Fruit fly (Drosophila melanogaster) whole organism, larva: Measurements from ENCODE around the gene GNBP2.

Experiments used
- noc ChIP-seq: fragments of 200-800 bp; sonication (Bioruptor generic); optimal IDR thresholded peaks from 3 replicates; lab custom pipeline; 2019; ENCODE audit warnings: missing biosample characterization, mild to moderate bottlenecking, missing genetic modification characterization, moderate library complexity

Gene GNBP2

DNA sequence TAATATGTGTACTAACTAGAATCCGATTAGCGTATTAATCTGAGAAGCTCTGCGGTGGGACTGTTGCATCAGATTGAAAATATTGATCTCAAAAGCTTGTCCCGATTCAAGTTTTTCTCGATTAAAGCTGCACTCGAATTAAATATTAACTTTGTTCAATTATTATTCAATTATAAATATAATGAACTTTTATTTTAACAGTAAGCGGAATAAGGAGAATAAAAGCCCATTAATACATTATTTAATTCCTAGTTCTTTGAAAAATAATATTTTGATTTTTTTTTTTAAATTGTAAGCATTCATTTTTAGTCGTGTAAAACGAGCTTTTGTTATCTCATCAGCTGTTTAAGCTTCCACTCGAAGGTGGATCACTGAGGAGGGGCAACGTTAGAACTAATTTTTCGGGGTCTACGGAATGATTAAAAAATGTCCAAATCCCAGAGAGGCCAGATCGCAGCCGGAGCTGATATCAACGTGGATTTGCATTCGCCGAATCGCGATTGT is at the start of gene GNBP2, which contains the start of gene GNBP1:
Gene GNBP2, minus strand, starts transcription at position 51 of the 504 bp plus-strand sequence.
Gene GNBP1, plus strand, starts transcription at position 438 of the 504 bp plus-strand sequence.
- peak; percentile 83 for TF ChIP-seq noc

DNA sequence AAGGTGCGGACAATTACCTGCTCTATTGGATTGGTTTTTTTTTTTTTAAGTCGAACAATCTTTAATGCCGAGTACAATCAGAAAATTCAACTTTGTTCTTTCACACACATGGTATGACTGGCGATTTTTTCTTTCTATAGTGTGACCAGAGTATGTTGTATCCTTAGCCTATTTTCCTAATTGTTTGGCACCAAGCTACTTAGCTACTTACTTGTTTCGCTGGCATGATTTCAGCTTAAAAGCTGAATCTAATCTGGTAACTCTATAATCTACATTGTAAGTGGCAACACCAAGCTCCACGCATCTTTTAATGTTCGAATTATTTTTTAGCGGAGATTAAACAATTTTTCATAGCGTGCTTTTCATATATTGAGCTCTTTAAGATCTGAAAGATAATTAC is 48.0 kb upstream of the GNBP2 start, which contains the start of gene CG12477:
Gene CG12477, minus strand, starts transcription at position 101 of the 400 bp plus-strand sequence.
- TF ChIP-seq noc: no peak

dm6 chr3L:18698312-18698711 is 23.1 kb upstream of the GNBP2 start, which contains the start of gene Dic4:
Dic4 (minus strand) TSS chr3L:18698412.
- TF ChIP-seq noc: no peak

DNA sequence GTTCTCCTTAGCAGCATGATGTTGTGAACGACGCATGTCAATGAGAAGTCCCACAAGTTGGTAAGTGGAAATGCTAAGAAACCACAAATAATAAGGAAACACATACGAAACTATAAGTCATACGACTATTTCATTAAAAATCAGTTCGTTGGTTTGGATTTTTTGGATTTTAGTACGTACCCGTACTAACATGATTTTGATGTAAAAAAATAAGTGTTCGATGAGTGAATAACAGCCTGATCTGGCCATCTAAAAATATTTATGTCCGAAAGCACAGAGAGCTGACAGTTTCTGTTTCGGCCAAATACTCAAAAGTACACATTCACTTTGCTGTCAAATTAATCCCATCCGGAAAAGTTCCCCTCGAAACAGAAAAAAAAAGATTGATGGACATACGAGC is 18.7 kb upstream of the GNBP2 start, which contains the start of gene CG6893:
Gene CG6893, plus strand, starts transcription at position 301 of the 400 bp plus-strand sequence.
- TF ChIP-seq noc: no peak

DNA sequence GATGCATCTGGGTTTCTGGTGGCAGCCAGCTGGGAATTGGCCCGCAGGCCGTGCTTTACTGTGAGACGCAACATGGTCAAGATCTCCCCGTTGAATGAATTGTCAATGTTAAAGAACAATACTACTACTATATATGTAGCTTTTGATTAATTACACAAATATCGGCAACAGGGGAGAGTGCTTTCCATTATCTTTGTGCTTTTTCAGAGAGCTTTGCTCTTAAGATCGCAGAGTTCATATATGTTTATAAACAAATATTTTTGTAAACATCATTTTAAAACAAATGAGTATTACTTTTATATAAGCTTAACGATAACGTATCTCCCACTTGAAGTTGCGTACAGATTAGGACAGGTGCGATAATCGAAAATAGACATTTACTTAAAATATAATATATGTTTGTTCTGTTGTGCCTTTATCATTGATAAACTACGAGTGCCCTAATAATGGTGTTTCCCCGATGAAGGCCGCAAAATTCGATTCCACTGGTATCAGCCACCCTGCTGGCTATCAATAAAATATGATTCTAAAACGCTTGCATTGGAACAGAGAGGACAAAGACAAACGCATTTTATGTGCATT is 11.1 kb upstream of the GNBP2 start, which contains the start of gene Cyp12c1:
Gene Cyp12c1, minus strand, starts transcription at position 100 of the 582 bp plus-strand sequence.
- TF ChIP-seq noc: peak; percentile 15

DNA sequence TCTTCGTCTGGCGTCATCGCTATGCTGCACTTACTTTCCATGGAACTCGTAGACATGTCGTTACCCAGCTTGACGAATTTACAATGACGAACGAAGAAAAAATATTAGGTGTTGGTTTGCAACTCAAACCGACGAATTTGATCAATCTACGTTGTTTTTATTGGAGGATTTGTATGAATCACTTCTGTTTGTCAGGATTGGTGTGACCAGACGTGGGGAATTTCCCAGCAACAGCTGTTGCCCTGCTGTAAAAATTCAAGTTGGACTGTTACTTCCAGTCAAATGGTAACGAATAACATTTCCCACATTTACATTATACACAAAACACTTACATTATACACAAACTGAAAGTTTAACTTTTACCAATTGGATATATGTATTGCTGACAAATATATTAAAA is 8.6 kb upstream of the GNBP2 start, which contains the start of gene Chmp1:
Gene Chmp1, minus strand, starts transcription at position 216 of the 400 bp plus-strand sequence.
- TF ChIP-seq noc: no peak

DNA sequence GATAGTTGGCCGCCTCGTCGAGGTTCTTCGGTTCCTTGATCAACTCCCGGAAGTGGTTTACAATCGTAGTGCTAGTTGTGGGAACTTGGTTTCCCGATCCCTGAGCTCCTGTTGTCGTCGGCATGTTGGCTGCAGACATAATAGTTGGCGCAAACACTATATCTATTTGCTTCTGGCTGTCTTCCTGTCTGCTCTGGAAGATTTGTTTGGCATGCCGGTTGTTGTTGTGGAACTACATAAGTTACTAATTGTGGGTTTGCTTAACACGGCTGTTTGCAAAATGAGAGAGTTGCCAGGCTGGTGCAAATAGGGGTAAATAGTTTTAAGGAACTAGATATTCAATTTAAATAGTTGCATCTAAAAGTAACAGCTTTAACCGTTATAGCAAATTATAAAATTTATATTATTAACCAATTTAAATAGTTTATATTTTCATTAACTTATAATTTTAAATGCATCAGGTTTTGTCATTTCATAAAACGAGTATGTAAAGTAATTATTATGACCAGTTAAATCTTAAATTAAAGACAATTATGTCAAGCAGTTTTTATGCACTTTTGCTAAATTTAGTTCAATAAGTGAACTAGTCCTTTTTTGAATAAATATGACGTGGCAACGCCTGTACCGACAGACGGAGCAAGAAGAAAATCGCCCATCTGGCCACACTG is 6.5 kb upstream of the GNBP2 start, which contains the start of the genes Sgf11 and CG32202:
Gene Sgf11, minus strand, starts transcription at position 287 of the 668 bp plus-strand sequence.
Gene CG32202, plus strand, starts transcription at position 635 of the 668 bp plus-strand sequence.
- TF ChIP-seq noc: peak; percentile 47

dm6 chr3L:18672986-18673633 is 2.1 kb downstream of the GNBP2 start, which contains the start of gene Capr:
Capr (minus strand) TSS chr3L:18673324.
- no peak for TF ChIP-seq noc

- peak; percentile 59 for TF ChIP-seq noc
These were observed 3.0 kb downstream of the GNBP2 start for dm6 chr3L:18672203-18672602.

DNA sequence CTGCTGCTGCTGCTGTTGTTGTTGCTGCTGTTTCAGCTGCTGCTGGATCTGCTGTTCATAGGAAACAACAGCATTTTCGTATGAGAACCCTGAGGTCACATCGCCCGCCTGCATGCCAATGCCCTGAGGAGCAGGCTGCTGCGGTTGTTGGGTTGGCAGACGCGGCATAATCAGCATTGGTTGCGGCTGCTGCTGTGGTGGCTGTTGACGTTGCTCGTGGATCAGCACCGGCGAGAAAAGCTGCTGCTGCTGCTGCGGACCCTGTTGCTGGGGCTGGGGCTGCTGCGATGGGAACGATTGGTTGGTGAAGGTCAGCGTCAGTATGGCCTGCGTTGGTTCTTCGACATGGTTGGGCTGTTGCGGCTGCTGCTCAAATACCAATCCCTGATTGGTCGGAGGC is 5.3 kb downstream of the GNBP2 start:
- no peak for TF ChIP-seq noc

DNA sequence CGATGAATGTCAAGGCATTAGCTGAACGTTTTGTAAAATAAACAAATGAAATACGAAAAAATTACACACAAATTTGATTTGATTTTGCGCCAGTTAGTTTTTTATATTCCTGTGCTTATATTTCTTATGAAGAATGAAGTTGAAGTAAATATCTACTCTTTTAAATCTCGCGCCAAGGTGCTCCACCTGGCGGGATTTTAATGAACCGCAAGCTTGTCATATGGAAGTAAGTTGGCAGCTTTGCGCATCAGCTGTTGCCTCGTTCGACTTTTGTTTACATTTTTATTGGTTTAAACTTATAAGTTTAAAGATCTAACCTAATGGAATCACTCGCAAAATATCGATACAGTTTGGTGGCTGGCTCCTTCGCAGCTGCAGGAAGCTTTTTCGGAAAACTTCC is 8.1 kb downstream of the GNBP2 start, which contains the start of gene CG42495:
Gene CG42495, plus strand, starts transcription at position 247 of the 400 bp plus-strand sequence.
- no peak for TF ChIP-seq noc

DNA sequence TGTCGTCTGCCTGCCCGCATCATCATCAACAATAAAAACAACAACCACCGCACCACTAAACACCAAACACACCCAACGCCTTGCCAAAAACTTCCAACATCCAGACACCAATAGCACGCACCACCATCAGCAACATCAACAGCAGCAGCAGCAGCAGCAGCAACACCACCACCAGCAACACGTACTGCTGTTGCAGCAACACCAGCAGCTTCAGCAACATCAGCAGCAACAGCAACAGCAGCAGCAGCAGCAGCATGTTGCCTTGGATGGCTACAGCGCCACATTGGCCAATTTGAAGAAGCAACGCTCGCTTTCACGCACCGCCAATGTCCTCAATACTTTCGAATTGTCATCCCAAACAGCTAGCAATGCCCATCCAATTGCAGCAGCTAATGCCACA is 9.6 kb downstream of the GNBP2 start:
- TF ChIP-seq noc: no peak

DNA sequence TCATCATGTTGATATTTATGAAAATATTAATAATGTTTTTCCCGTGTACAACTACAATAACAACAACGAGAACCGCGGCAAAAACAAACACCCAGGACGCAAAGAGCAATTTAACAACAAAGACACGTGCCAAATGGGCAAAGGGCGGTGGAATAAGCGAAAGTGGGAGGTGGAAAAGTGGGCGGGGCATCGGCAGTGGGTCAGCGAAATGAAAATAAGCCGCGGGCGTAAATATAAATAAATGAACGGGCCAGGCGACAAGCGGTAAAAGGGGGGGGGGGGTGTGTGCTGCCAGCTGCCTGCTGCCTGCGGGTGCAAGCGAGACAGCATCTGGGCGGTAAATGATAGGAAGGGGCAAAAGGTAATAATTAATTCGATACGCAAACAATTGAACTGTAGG is 21.5 kb downstream of the GNBP2 start:
- TF ChIP-seq noc: no peak

- TF ChIP-seq noc: no peak
These were observed 32.0 kb downstream of the GNBP2 start for dm6 chr3L:18643222-18643621.

dm6 chr3L:18640584-18641527 is 34.4 kb downstream of the GNBP2 start:
- peak; percentile 97 for TF ChIP-seq noc

DNA sequence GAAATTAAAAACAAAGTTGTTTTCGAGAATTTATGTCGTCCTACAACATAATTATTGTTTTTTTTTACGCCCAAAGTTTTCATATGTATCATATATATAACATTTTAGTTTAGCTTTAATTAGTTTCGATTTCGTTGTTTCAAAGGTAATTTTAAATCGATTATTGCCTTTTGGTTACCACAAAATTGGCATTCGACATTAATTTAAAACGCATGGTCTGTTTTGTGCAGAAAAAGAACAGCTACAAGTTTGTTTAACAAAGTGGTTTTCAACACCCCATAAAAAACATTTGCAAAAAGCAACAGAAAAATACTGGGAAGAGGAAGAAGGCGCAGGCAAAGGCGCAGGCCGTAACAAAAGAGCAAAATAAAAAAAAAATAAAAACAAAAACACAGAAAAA is 36.7 kb downstream of the GNBP2 start:
- TF ChIP-seq noc: no peak
